Fruit fly (Drosophila melanogaster) whole organism, embryonic: ENCODE measurements around the gene CG7906.
A peak's percentile ranks its signal among the peaks of the same experiment; 100 is the strongest.

ENCODE experiments used
- Blimp-1 ChIP-seq: fragments of 200-800 bp; sonication (Bioruptor generic); optimal IDR thresholded peaks from 3 replicates; lab custom pipeline; 2018; ENCODE audit warnings: missing biosample characterization, missing genetic modification characterization, mild to moderate bottlenecking, moderate library complexity, missing genetic modification reagents
- CG10959 ChIP-seq: fragments of 200-800 bp; sonication (Bioruptor generic); IDR thresholded peaks from 2 replicates; pipeline ENCODE4 v1.3.6; 2022; ENCODE audit warnings: missing biosample characterization, missing genetic modification characterization
- CG12744 ChIP-seq: fragments of 200-800 bp; sonication (Bioruptor generic); optimal IDR thresholded peaks from 2 replicates; lab custom pipeline; 2016; ENCODE audit warnings: missing biosample characterization, missing genetic modification characterization
- CG13287 ChIP-seq: fragments of 200-800 bp; sonication (Bioruptor generic); IDR thresholded peaks from 2 replicates; pipeline ENCODE4 v1.3.6; 2022; ENCODE audit warnings: missing biosample characterization, missing genetic modification characterization; ENCODE audit not compliant: partially characterized antibody
- CG13775 ChIP-seq: fragments of 200-800 bp; sonication (Bioruptor generic); optimal IDR thresholded peaks from 3 replicates; lab custom pipeline; 2017; ENCODE audit warnings: missing biosample characterization, mild to moderate bottlenecking, missing genetic modification characterization
- CG14710 ChIP-seq: fragments of 200-800 bp; sonication (Bioruptor generic); optimal IDR thresholded peaks from 3 replicates; lab custom pipeline; 2019; ENCODE audit warnings: missing biosample characterization, mild to moderate bottlenecking, missing genetic modification characterization, moderate library complexity
- CG15479 ChIP-seq: fragments of 200-800 bp; sonication (Bioruptor generic); optimal IDR thresholded peaks from 3 replicates; lab custom pipeline; 2019; ENCODE audit warnings: missing biosample characterization, mild to moderate bottlenecking, missing genetic modification characterization, moderate library complexity
- CG15514 ChIP-seq: fragments of 200-800 bp; sonication (Bioruptor generic); optimal IDR thresholded peaks from 3 replicates; lab custom pipeline; 2017; ENCODE audit warnings: missing biosample characterization, missing genetic modification characterization, mild to moderate bottlenecking, moderate library complexity, missing genetic modification reagents
- CG1603 ChIP-seq: fragments of 200-800 bp; sonication (Bioruptor generic); optimal IDR thresholded peaks from 2 replicates; lab custom pipeline; 2019; ENCODE audit warnings: missing biosample characterization, mild to moderate bottlenecking, missing genetic modification characterization, moderate library complexity
- CG16813 ChIP-seq: fragments of 200-800 bp; sonication (Bioruptor generic); IDR thresholded peaks from 3 replicates; pipeline ENCODE4 v1.3.6; 2022; ENCODE audit warnings: missing biosample characterization, missing genetic modification characterization; ENCODE audit not compliant: partially characterized antibody
- CG17186 ChIP-seq: fragments of 200-800 bp; sonication (Bioruptor generic); optimal IDR thresholded peaks from 3 replicates; lab custom pipeline; 2017; ENCODE audit warnings: missing biosample characterization, missing genetic modification reagents, missing genetic modification characterization
- CG17361 ChIP-seq: fragments of 200-800 bp; sonication (Bioruptor generic); IDR thresholded peaks from 3 replicates; pipeline ENCODE4 v1.3.6; 2022; ENCODE audit warnings: missing biosample characterization, missing genetic modification characterization
- CG17568 ChIP-seq: fragments of 200-800 bp; sonication (Bioruptor generic); optimal IDR thresholded peaks from 2 replicates; lab custom pipeline; 2018; ENCODE audit warnings: missing biosample characterization, mild to moderate bottlenecking, missing genetic modification characterization, moderate library complexity
- CG2116 ChIP-seq: fragments of 200-800 bp; sonication (Bioruptor generic); optimal IDR thresholded peaks from 3 replicates; lab custom pipeline; 2018; ENCODE audit warnings: missing biosample characterization, mild to moderate bottlenecking, missing genetic modification characterization
- CG3163 ChIP-seq: fragments of 200-800 bp; sonication (Bioruptor generic); optimal IDR thresholded peaks from 3 replicates; lab custom pipeline; 2016; ENCODE audit warnings: missing biosample characterization, missing genetic modification characterization
- CG32772 ChIP-seq: fragments of 200-800 bp; sonication (Bioruptor generic); IDR thresholded peaks from 2 replicates; pipeline ENCODE4 v1.3.6; 2022; ENCODE audit warnings: missing biosample characterization, missing genetic modification characterization
- CG34376 ChIP-seq: fragments of 200-800 bp; sonication (Bioruptor generic); optimal IDR thresholded peaks from 2 replicates; lab custom pipeline; 2018; ENCODE audit warnings: missing biosample characterization, mild to moderate bottlenecking, missing genetic modification characterization
- CG5953 ChIP-seq: fragments of 200-800 bp; sonication (Bioruptor generic); IDR thresholded peaks from 2 replicates; pipeline ENCODE4 v1.3.6; 2022; ENCODE audit warnings: missing biosample characterization, missing genetic modification characterization
- CkIIα-i1 ChIP-seq: fragments of 200-800 bp; sonication (Bioruptor generic); IDR thresholded peaks from 2 replicates; pipeline ENCODE4 v1.3.6; 2022; ENCODE audit warnings: missing biosample characterization, missing genetic modification characterization
- Dip3 ChIP-seq: fragments of 200-800 bp; sonication (Bioruptor generic); optimal IDR thresholded peaks from 3 replicates; lab custom pipeline; 2016; ENCODE audit warnings: missing biosample characterization, missing genetic modification characterization
- Doc3 ChIP-seq: fragments of 200-800 bp; sonication (Bioruptor generic); IDR thresholded peaks from 3 replicates; pipeline ENCODE4 v1.3.6; 2022; ENCODE audit warnings: missing biosample characterization, missing genetic modification characterization; ENCODE audit not compliant: partially characterized antibody
- Dp ChIP-seq: fragments of 200-800 bp; sonication (Bioruptor generic); optimal IDR thresholded peaks from 2 replicates; lab custom pipeline; 2018; ENCODE audit warnings: missing biosample characterization, mild to moderate bottlenecking, missing genetic modification characterization, moderate library complexity
- HHEX ChIP-seq: fragments of 200-800 bp; sonication (Bioruptor generic); optimal IDR thresholded peaks from 3 replicates; lab custom pipeline; 2017; ENCODE audit warnings: missing biosample characterization, mild to moderate bottlenecking, missing genetic modification characterization, missing genetic modification reagents
- HmgD ChIP-seq: fragments of 200-800 bp; sonication (Bioruptor generic); optimal IDR thresholded peaks from 3 replicates; lab custom pipeline; 2016; ENCODE audit warnings: missing biosample characterization, missing genetic modification characterization
- Hr3 ChIP-seq: fragments of 200-800 bp; sonication (Bioruptor generic); optimal IDR thresholded peaks from 3 replicates; lab custom pipeline; 2016; ENCODE audit warnings: missing biosample characterization, missing genetic modification characterization
- MBD-R2 ChIP-seq: fragments of 200-800 bp; sonication (Bioruptor generic); IDR thresholded peaks from 2 replicates; pipeline ENCODE4 v1.3.6; 2022; ENCODE audit warnings: missing biosample characterization, missing genetic modification characterization
- Nf-YC ChIP-seq: fragments of 200-800 bp; optimal IDR thresholded peaks from 3 replicates; lab custom pipeline; 2019; ENCODE audit warnings: missing biosample characterization, mild to moderate bottlenecking, missing genetic modification characterization, moderate library complexity
- Optix ChIP-seq: fragments of 200-800 bp; sonication (Bioruptor generic); IDR thresholded peaks from 3 replicates; pipeline ENCODE4 v1.3.6; 2022; ENCODE audit warnings: missing biosample characterization, missing genetic modification characterization
- Poxn ChIP-seq: fragments of 200-800 bp; sonication (Bioruptor generic); IDR thresholded peaks from 2 replicates; pipeline ENCODE4 v1.3.6; 2022; ENCODE audit warnings: missing biosample characterization, missing genetic modification characterization
- Ptx1 ChIP-seq: fragments of 200-800 bp; sonication (Bioruptor generic); IDR thresholded peaks from 2 replicates; pipeline ENCODE4 v1.3.6; 2022; ENCODE audit warnings: missing biosample characterization, missing genetic modification characterization
- ac ChIP-seq: fragments of 200-800 bp; sonication (Bioruptor generic); optimal IDR thresholded peaks from 3 replicates; lab custom pipeline; 2017; ENCODE audit warnings: missing biosample characterization, mild to moderate bottlenecking, missing genetic modification characterization
- cato ChIP-seq: fragments of 200-800 bp; sonication (Bioruptor generic); optimal IDR thresholded peaks from 2 replicates; lab custom pipeline; 2016; ENCODE audit warnings: missing biosample characterization, missing genetic modification characterization, borderline replicate concordance
- cwo ChIP-seq: fragments of 200-800 bp; sonication (Bioruptor generic); optimal IDR thresholded peaks from 3 replicates; lab custom pipeline; 2017; ENCODE audit warnings: missing biosample characterization, missing genetic modification characterization, mild to moderate bottlenecking, moderate library complexity, missing genetic modification reagents
- disco-r ChIP-seq: fragments of 200-800 bp; sonication (Bioruptor generic); optimal IDR thresholded peaks from 2 replicates; lab custom pipeline; 2016; ENCODE audit warnings: missing biosample characterization, missing genetic modification characterization
- dmrt99B ChIP-seq: fragments of 200-800 bp; sonication (Bioruptor generic); optimal IDR thresholded peaks from 2 replicates; lab custom pipeline; 2018; ENCODE audit warnings: missing biosample characterization, mild to moderate bottlenecking, missing genetic modification characterization, moderate library complexity
- dpn ChIP-seq, 2 experiments: fragments of 200-800 bp; sonication (Bioruptor generic); optimal IDR thresholded peaks; 3 replicates each; lab custom pipeline; 2016; ENCODE audit warnings: missing biosample characterization in 2 of 2, missing genetic modification characterization in 2 of 2
- eve ChIP-seq, 2 experiments: fragments of >200 bp; optimal IDR thresholded peaks; 2 replicates each; lab custom pipeline; 2017; ENCODE audit warnings: missing biosample characterization in 2 of 2, missing genetic modification characterization in 2 of 2
- fd64A ChIP-seq: fragments of 200-800 bp; sonication (Bioruptor generic); optimal IDR thresholded peaks from 3 replicates; lab custom pipeline; 2018; ENCODE audit warnings: missing biosample characterization, mild to moderate bottlenecking, missing genetic modification characterization
- gcm ChIP-seq: fragments of 200-800 bp; sonication (Bioruptor generic); optimal IDR thresholded peaks from 2 replicates; lab custom pipeline; 2019; ENCODE audit warnings: missing biosample characterization, mild to moderate bottlenecking, missing genetic modification characterization, moderate library complexity
- gcm2 ChIP-seq: fragments of 200-800 bp; sonication (Bioruptor generic); optimal IDR thresholded peaks from 2 replicates; lab custom pipeline; 2016; ENCODE audit warnings: missing biosample characterization, missing genetic modification characterization
- jumu ChIP-seq: fragments of 200-800 bp; sonication (Bioruptor generic); optimal IDR thresholded peaks from 3 replicates; lab custom pipeline; 2016; ENCODE audit warnings: missing biosample characterization, missing genetic modification characterization
- pzg ChIP-seq: fragments of 200-800 bp; sonication (Bioruptor generic); optimal IDR thresholded peaks from 3 replicates; lab custom pipeline; 2018; ENCODE audit warnings: missing biosample characterization, mild to moderate bottlenecking, missing genetic modification characterization, moderate library complexity
- ro ChIP-seq: fragments of 200-800 bp; sonication (Bioruptor generic); IDR thresholded peaks from 2 replicates; pipeline ENCODE4 v1.3.6; 2022; ENCODE audit warnings: missing biosample characterization, missing genetic modification characterization
- schlank ChIP-seq: fragments of 200-800 bp; sonication (Bioruptor generic); optimal IDR thresholded peaks from 2 replicates; lab custom pipeline; 2018; ENCODE audit warnings: missing biosample characterization, mild to moderate bottlenecking, missing genetic modification characterization
- slou ChIP-seq: fragments of 200-800 bp; sonication (Bioruptor generic); optimal IDR thresholded peaks from 3 replicates; lab custom pipeline; 2016; ENCODE audit warnings: missing biosample characterization, missing genetic modification characterization
- so ChIP-seq: fragments of 200-800 bp; sonication (Bioruptor generic); IDR thresholded peaks from 3 replicates; pipeline ENCODE4 v1.3.6; 2022; ENCODE audit warnings: missing biosample characterization, missing genetic modification characterization
- twi ChIP-seq: fragments of 200-800 bp; optimal IDR thresholded peaks from 2 replicates; lab custom pipeline; 2019; ENCODE audit warnings: missing biosample characterization, mild to moderate bottlenecking, missing genetic modification characterization, moderate library complexity
- wdn ChIP-seq: fragments of 200-800 bp; sonication (Bioruptor generic); IDR thresholded peaks from 2 replicates; pipeline ENCODE4 v1.3.6; 2022; ENCODE audit warnings: missing biosample characterization, missing genetic modification characterization

CG7906 gene

DNA sequence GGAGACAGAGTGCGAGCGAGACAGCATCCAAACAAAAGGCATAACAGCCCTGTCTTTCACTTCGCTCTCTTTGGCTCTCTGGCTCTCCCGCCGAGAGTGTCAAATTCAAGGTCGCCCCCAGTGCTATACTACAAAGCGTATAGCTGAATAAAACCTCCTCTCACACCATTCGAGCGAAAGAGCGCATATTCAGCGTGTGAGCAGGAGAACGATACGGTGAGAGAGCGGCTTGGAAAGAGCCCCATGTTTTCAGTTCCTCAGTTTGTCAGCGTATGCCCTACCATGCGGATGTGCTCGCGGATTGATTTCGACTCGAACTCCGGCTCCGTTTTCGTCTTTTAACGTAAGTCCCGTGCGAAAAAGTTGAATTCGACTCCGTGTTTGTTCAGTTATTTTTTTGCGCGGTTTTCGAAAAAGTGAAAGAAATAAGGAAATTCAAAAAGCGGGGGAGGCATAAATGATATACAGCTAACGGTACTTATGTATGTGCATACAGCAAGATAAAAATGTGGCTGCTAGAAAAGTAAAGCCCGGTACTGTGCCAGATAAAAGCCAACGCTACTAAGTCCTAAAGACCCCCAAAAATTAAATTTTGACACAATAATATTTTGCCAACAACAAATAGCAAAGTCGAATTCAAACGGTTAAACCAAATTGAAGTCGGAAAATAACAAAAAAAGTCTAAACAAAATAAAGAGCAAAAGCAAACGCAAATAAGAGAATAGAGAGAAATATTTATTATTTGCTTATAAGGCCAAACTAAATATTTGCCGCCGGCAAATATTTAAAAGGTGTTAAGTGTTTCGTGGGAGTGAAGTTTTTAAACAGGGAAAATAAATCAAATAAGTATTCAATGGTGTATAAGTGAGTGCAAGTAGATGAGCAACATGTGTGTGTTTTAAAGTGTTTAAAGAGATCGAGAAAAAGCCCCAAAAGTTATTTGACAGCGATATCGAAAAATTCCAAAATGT is 37.9 kb downstream of the CG7906 start, which contains the start of gene fz (continued):
- TF ChIP-seq twi (tag; lab: Kevin White, UChicago), result peak; percentile 10
- no peak for TF ChIP-seq jumu (GFP tag; lab: Kevin White, UChicago)
- TF ChIP-seq CG15479 (GFP tag; lab: Kevin White, UChicago), result no peak
- no peak for TF ChIP-seq Dp
- TF ChIP-seq gcm2, result no peak
- no peak for TF ChIP-seq slou
- TF ChIP-seq CG2116 (GFP tag; lab: Kevin White, UChicago), result no peak
- TF ChIP-seq HmgD, result no peak
- no peak for TF ChIP-seq Hr3 (GFP tag; lab: Kevin White, UChicago)
- peak; percentile 57 for TF ChIP-seq CG13287
- peak; percentile 12; the same call in 1 of the 3 replicates for TF ChIP-seq CG17361
- no peak for TF ChIP-seq ro (GFP tag; lab: Robert Waterston, UW)
- peak; percentile 48 for TF ChIP-seq CG17568 (GFP tag; lab: Kevin White, UChicago)
- peak; percentile 52 for TF ChIP-seq ac (GFP tag; lab: Kevin White, UChicago)
- TF ChIP-seq MBD-R2 (GFP tag; lab: Robert Waterston, UW), result no peak
- no peak for TF ChIP-seq CG10959 (GFP tag; lab: Robert Waterston, UW)
- no peak for TF ChIP-seq Ptx1
- no peak for TF ChIP-seq CG12744 (GFP tag; lab: Kevin White, UChicago)
- no peak for TF ChIP-seq CkIIα-i1 (GFP tag; lab: Robert Waterston, UW)
- peak; percentile 11 for TF ChIP-seq CG13775 (GFP tag; lab: Kevin White, UChicago)
- TF ChIP-seq pzg (GFP tag; lab: Kevin White, UChicago), result no peak
- TF ChIP-seq CG5953 (GFP tag; lab: Robert Waterston, UW), result no peak
- TF ChIP-seq CG34376 (GFP tag; lab: Kevin White, UChicago), result no peak
- TF ChIP-seq dmrt99B (tag; lab: Kevin White, UChicago), result no peak
- peak; percentile 17 for TF ChIP-seq Blimp-1 (GFP tag; lab: Kevin White, UChicago)
- peak; percentile 56; the same call in 2 of the 3 replicates for TF ChIP-seq Doc3 (GFP tag; lab: Robert Waterston, UW)
- TF ChIP-seq schlank (tag; lab: Kevin White, UChicago), result no peak
- TF ChIP-seq gcm (GFP tag; lab: Kevin White, UChicago), result peak; percentile 28
- no peak for TF ChIP-seq Poxn (GFP tag; lab: Robert Waterston, UW)
- peak; percentile 33 for TF ChIP-seq CG1603
- peak; percentile 44; the same call in 1 of the 3 replicates for TF ChIP-seq CG16813
- no peak for TF ChIP-seq disco-r (GFP tag; lab: Kevin White, UChicago)
- no peak for TF ChIP-seq dpn (GFP tag; optimal IDR thresholded peaks at IDR 0.05; lab: Kevin White, UChicago)
- no peak for TF ChIP-seq CG32772
- no peak for TF ChIP-seq CG17186 (GFP tag; lab: Kevin White, UChicago)
- TF ChIP-seq cato (GFP tag; lab: Kevin White, UChicago), result no peak
- no peak for TF ChIP-seq wdn
- no peak for TF ChIP-seq cwo (GFP tag; lab: Kevin White, UChicago)
- no peak for TF ChIP-seq CG15514 (GFP tag; lab: Kevin White, UChicago)
- no peak for TF ChIP-seq Nf-YC
- peak; percentile 84 for TF ChIP-seq CG3163
- TF ChIP-seq CG14710 (tag; lab: Kevin White, UChicago), result peak; percentile 36
- no peak for TF ChIP-seq Dip3 (GFP tag; lab: Kevin White, UChicago)
- TF ChIP-seq fd64A (GFP tag; lab: Kevin White, UChicago), result no peak
- peak; percentile 25; the same call in 1 of the 3 replicates for TF ChIP-seq Optix (GFP tag; lab: Robert Waterston, UW)
- TF ChIP-seq eve (GFP tag; optimal IDR thresholded peaks at IDR 0.05; lab: Kevin White, UChicago), result peak in 1 of 2 experiments; percentile 66
- TF ChIP-seq HHEX (GFP tag; lab: Kevin White, UChicago), result no peak
- peak; percentile 70; the same call in 2 of the 3 replicates for TF ChIP-seq so
